Worm (Caenorhabditis elegans): Measurements from ENCODE around the gene C08F11.10.

- TF ChIP-seq pqm-1 (tag; optimal IDR thresholded peaks at IDR 0.05) (no peak), nhr-11 (tag; optimal IDR thresholded peaks at IDR 0.05) (no peak), set-16 (GFP tag; IDR thresholded peaks at IDR 0.05) (no peak), tra-1 (GFP tag; IDR thresholded peaks at IDR 0.05) (0 out of 2 replicates have a peak, but pooled peaks have one; percentile 15), R02D3.7 (tag; optimal IDR thresholded peaks at IDR 0.05) (no peak), nhr-42 (GFP tag; IDR thresholded peaks at IDR 0.05) (no peak), F26F4.8 (GFP tag; conservative IDR thresholded peaks at IDR 0.05) (no peak)
These were observed 45.6 kb upstream of the C08F11.10 start for ce11 chrIV:13694600-13694999.

Measured in whole organism, L4 larva.